Worm (Caenorhabditis elegans): ENCODE data around the gene srh-257.

srh-257 gene

DNA sequence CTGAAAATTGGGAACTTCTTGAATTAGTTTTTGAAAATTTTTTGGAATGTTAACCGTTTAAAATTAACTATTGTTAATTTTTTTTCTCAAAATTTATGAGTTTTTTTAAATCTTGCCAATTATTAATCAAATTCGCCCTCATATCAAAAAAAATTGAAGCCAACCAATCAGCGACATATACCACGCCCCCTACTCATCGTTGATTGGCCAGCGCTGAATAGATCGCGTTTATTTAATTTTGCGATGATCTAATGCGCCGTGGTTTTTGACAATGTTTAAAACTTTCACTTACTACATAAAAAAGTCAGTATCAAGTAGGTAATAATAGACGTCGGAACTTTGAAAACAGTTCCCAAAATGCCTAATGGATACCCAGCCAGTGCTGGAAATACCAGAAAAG lies 35.4 kb downstream of the srh-257 start:
- TF ChIP-seq snpc-4 (tag; optimal IDR thresholded peaks at IDR 0.05) (no peak), saeg-2 (GFP tag; IDR thresholded peaks at IDR 0.05) (no peak), unc-62 (GFP tag; optimal IDR thresholded peaks at IDR 0.05 in 1 of 2) (no peak), unc-62 (tag; optimal IDR thresholded peaks at IDR 0.05) (no peak), nhr-102 (tag; optimal IDR thresholded peaks at IDR 0.05) (no peak)

DNA sequence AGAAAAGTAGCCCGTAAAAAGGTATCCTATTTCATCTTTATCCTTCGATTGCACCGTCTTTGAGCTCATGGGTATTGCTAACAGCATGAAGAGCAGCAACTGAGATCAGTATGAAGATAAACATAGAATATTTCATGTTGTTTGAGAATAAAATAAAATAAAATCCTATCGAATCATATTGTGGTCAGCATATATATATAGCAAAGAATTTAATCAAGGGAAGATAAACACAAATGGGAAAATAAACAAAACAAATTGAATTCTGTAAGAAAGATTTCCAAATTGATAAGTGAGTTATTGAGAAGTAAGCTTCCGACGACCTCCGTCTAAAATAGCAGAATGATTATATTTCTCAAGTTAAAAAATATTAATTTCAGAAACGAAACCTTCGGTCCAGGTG lies 36.7 kb downstream of the srh-257 start, which contains the start of gene T26H5.10:
Gene T26H5.10 (minus strand): TSS at position 101 of the 400 bp plus-strand sequence.
- TF ChIP-seq Y5F2A.4 (GFP tag; optimal IDR thresholded peaks at IDR 0.05) (no peak), daf-8 (GFP tag; IDR thresholded peaks at IDR 0.05) (no peak), daf-16 (GFP tag; optimal IDR thresholded peaks at IDR 0.05) (no peak), daf-16 (tag; optimal IDR thresholded peaks at IDR 0.05) (no peak), madf-5 (GFP tag; IDR thresholded peaks at IDR 0.05) (no peak), zfp-3 (GFP tag; conservative IDR thresholded peaks at IDR 0.05) (no peak), daf-12 (tag; optimal IDR thresholded peaks at IDR 0.05) (no peak), Y75B8A.6 (GFP tag; IDR thresholded peaks at IDR 0.05) (no peak)

DNA sequence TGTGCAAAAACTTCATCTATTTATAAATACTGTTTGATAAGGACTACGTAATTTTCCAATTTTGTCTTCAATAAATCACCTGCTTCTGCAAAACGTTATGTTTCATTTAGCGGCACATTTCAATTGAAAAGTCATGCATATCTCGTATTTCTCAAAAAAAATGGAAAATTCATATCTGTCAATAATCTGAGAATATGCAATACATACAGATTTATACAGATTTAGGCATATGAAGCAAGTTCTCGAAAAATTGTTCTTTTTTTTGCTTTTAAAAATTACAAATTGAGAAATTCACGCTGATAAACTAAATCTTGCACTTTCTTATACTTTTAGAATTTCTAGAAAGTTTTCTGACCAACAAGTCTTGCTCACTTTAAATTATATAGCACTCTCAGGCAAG lies 37.2 kb downstream of the srh-257 start, which contains the start of gene T26H5.11:
Gene T26H5.11 (minus strand): TSS at position 101 of the 400 bp plus-strand sequence.
- TF ChIP-seq ceh-62 (tag; optimal IDR thresholded peaks at IDR 0.05) (no peak), duxl-1 (tag; optimal IDR thresholded peaks at IDR 0.05; ENCODE audit: poor library complexity) (no peak), daf-8 (GFP tag; IDR thresholded peaks at IDR 0.05) (no peak), mdt-29 (GFP tag; IDR thresholded peaks at IDR 0.05) (no peak)

ce11 chrV:15444615-15445014 lies 37.6 kb downstream of the srh-257 start, which contains the start of gene T26H5.9:
Gene T26H5.9 (plus strand): TSS chrV:15444916.
- TF ChIP-seq sdz-12 (GFP tag; optimal IDR thresholded peaks at IDR 0.05): no peak
- no peak for TF ChIP-seq hmg-1.1 (GFP tag; IDR thresholded peaks at IDR 0.05)
- no peak for TF ChIP-seq nhr-25 (tag; optimal IDR thresholded peaks at IDR 0.05; ENCODE audit: borderline replicate concordance, insufficient read depth)
- TF ChIP-seq daf-16 (GFP tag; optimal IDR thresholded peaks at IDR 0.05): no peak
- peak; percentile 39 for TF ChIP-seq daf-16 (tag; optimal IDR thresholded peaks at IDR 0.05)
- no peak for TF ChIP-seq F10B5.3 (tag; optimal IDR thresholded peaks at IDR 0.05)
- no peak for TF ChIP-seq ctbp-1 (GFP tag; IDR thresholded peaks at IDR 0.05)
- TF ChIP-seq pqm-1 (tag; optimal IDR thresholded peaks at IDR 0.05): peak; percentile 12
- TF ChIP-seq Y48G9A.11 (GFP tag; IDR thresholded peaks at IDR 0.05): no peak
- TF ChIP-seq unc-62 (GFP tag; optimal IDR thresholded peaks at IDR 0.05 in 1 of 2): peak in 1 of 2 experiments; percentile 92
- TF ChIP-seq unc-62 (tag; optimal IDR thresholded peaks at IDR 0.05): no peak
- TF ChIP-seq skn-1 (tag; optimal IDR thresholded peaks at IDR 0.05): no peak
- no peak for TF ChIP-seq mxl-2 (GFP tag; conservative IDR thresholded peaks at IDR 0.05)
- TF ChIP-seq lim-7 (GFP tag; IDR thresholded peaks at IDR 0.05): no peak
- peak; percentile 45 for TF ChIP-seq nhr-28 (tag; optimal IDR thresholded peaks at IDR 0.05)
- no peak for TF ChIP-seq nhr-48 (tag; optimal IDR thresholded peaks at IDR 0.05)

ce11 chrV:15445437-15445836 lies 38.4 kb downstream of the srh-257 start, which contains the start of gene srh-239:
Gene srh-239 (plus strand): TSS chrV:15445737.
- TF ChIP-seq nhr-111 (GFP tag; optimal IDR thresholded peaks at IDR 0.05) (no peak), nhr-48 (tag; optimal IDR thresholded peaks at IDR 0.05) (no peak), saeg-2 (GFP tag; IDR thresholded peaks at IDR 0.05) (no peak), hmg-1.1 (GFP tag; IDR thresholded peaks at IDR 0.05) (no peak), sdz-12 (GFP tag; optimal IDR thresholded peaks at IDR 0.05) (no peak), nhr-25 (tag; optimal IDR thresholded peaks at IDR 0.05; ENCODE audit: borderline replicate concordance, insufficient read depth) (no peak), lim-7 (GFP tag; IDR thresholded peaks at IDR 0.05) (no peak), ceh-32 (tag; optimal IDR thresholded peaks at IDR 0.05; ENCODE audit: poor library complexity) (no peak), ceh-20 (GFP tag; IDR thresholded peaks at IDR 0.05) (no peak)

DNA sequence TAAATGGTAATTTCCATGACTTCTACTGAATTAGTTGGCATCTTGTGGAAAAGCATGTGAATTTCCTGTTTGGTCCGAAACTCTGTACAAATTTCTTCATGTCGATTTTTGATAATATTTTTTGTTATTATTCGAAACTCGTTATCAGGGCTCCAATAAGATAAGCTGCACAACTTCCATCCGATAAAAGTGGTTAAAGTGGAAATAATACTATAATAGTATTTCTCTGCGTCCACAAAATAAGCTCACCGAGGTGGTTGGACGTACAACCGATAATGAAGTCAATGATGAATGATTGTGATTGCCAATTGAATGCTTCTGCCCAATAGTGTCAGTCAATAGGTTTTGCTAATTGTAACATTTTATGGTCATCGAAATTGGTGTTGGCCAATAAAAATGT lies 41.4 kb downstream of the srh-257 start, which contains the start of gene T26H5.4:
Gene T26H5.4 (minus strand): TSS at position 294 of the 400 bp plus-strand sequence.
- TF ChIP-seq cey-2 (tag; optimal IDR thresholded peaks at IDR 0.05; ENCODE audit: borderline replicate concordance, insufficient read depth) (no peak), php-3 (GFP tag; IDR thresholded peaks at IDR 0.05) (peak; percentile 69; the same call in 1 of the 2 replicates), pqm-1 (tag; optimal IDR thresholded peaks at IDR 0.05) (peak; percentile 21), daf-16 (GFP tag; optimal IDR thresholded peaks at IDR 0.05) (no peak), daf-16 (tag; optimal IDR thresholded peaks at IDR 0.05) (peak; percentile 37), lin-15B (tag; optimal IDR thresholded peaks at IDR 0.05) (no peak), nhr-28 (tag; optimal IDR thresholded peaks at IDR 0.05) (peak; percentile 18), fos-1 (tag; optimal IDR thresholded peaks at IDR 0.05) (no peak), aly-2 (tag; optimal IDR thresholded peaks at IDR 0.05) (no peak)

Data from whole organism, L4 larva.